Worm (Caenorhabditis elegans) whole organism, young adult: Measurements from ENCODE around the gene prx-19.

Source experiments
- C17E4.6 ChIP-seq: fragments of 200-800 bp; sonication (Bioruptor generic); IDR thresholded peaks from 2 replicates; pipeline ENCODE4 v1.3.6; 2022; ENCODE audit warnings: missing genetic modification reagents, missing genetic modification characterization, missing compliant biosample characterization
- F23B12.7 ChIP-seq: sonication (generic microtip); optimal IDR thresholded peaks from 2 replicates; lab custom pipeline; 2017; ENCODE audit warnings: missing genetic modification characterization, mild to moderate bottlenecking, missing compliant biosample characterization, antibody characterized with exemption, moderate library complexity; ENCODE audit not compliant: insufficient read depth
- F49E8.2 ChIP-seq: sonication (generic microtip); optimal IDR thresholded peaks from 3 replicates; lab custom pipeline; 2017; ENCODE audit warnings: missing genetic modification characterization, mild to moderate bottlenecking, missing compliant biosample characterization, antibody characterized with exemption, moderate library complexity; ENCODE audit not compliant: insufficient read depth
- Y53F4B.3 ChIP-seq: fragments of 200-800 bp; sonication (Bioruptor generic); IDR thresholded peaks from 2 replicates; pipeline ENCODE4 v1.3.6; 2022; ENCODE audit warnings: missing genetic modification reagents, missing genetic modification characterization, missing compliant biosample characterization
- ZK185.1 ChIP-seq: sonication (generic microtip); optimal IDR thresholded peaks from 2 replicates; lab custom pipeline; 2016; ENCODE audit warnings: mild to moderate bottlenecking, missing genetic modification characterization, missing compliant biosample characterization; ENCODE audit not compliant: poor library complexity, severe bottlenecking
- aptf-2 ChIP-seq: fragments of 200-800 bp; sonication (Bioruptor generic); conservative IDR thresholded peaks from 2 replicates; pipeline ENCODE4 v1.3.6; 2022; ENCODE audit warnings: missing genetic modification reagents, missing genetic modification characterization, missing compliant biosample characterization
- ceh-91 ChIP-seq: fragments of 200-800 bp; sonication (Bioruptor generic); IDR thresholded peaks from 2 replicates; pipeline ENCODE4 v1.3.6; 2022; ENCODE audit warnings: missing genetic modification reagents, missing genetic modification characterization, missing compliant biosample characterization
- lsy-27 ChIP-seq: sonication (generic microtip); optimal IDR thresholded peaks from 2 replicates; lab custom pipeline; 2017; ENCODE audit warnings: missing genetic modification characterization, mild to moderate bottlenecking, missing compliant biosample characterization, antibody characterized with exemption, missing genotype, borderline replicate concordance; ENCODE audit not compliant: insufficient read depth
- madf-10 ChIP-seq: sonication (generic microtip); optimal IDR thresholded peaks from 2 replicates; lab custom pipeline; 2016; ENCODE audit warnings: mild to moderate bottlenecking, missing genetic modification characterization, missing compliant biosample characterization
- nfya-1 ChIP-seq: sonication (generic microtip); optimal IDR thresholded peaks from 2 replicates; lab custom pipeline; 2017; ENCODE audit warnings: antibody characterized with exemption, missing compliant biosample characterization, missing genetic modification characterization, borderline replicate concordance; ENCODE audit not compliant: insufficient read depth
- nhr-120 ChIP-seq: fragments of 200-800 bp; sonication (Bioruptor generic); IDR thresholded peaks from 2 replicates; pipeline ENCODE4 v1.3.6; 2022; ENCODE audit warnings: missing genetic modification characterization, missing compliant biosample characterization
- snpc-3.4 ChIP-seq: sonication (generic microtip); optimal IDR thresholded peaks from 2 replicates; lab custom pipeline; 2017; ENCODE audit warnings: missing genetic modification characterization, mild to moderate bottlenecking, missing compliant biosample characterization, antibody characterized with exemption, moderate library complexity, missing genotype, missing genetic modification reagents
- snpc-4 ChIP-seq, 5 experiments: fragments of 150-350 bp in 1 of 5; sonication (generic microtip) in 4 of 5; optimal IDR thresholded peaks; 2 replicates each; lab custom pipeline; 2014 to 2018; ENCODE audit warnings: missing genetic modification characterization in 5 of 5, missing biosample characterization in 3 of 5, antibody characterized with exemption in 2 of 5, mild to moderate bottlenecking in 2 of 5, missing compliant biosample characterization in 2 of 5, missing genotype in 2 of 5, moderate library complexity in 2 of 5, missing genetic modification reagents in 1 of 5

ce11 chrIII:8766467-8766866, 42.6 kb downstream of the prx-19 start:
- TF ChIP-seq aptf-2 (GFP tag; lab: Robert Waterston, UW): no peak
- TF ChIP-seq nhr-120 (GFP tag; lab: Robert Waterston, UW): no peak
- TF ChIP-seq nfya-1 (tag; lab: Kevin White, UChicago): no peak
- TF ChIP-seq C17E4.6 (GFP tag; lab: Robert Waterston, UW): no peak
- TF ChIP-seq F49E8.2 (tag; lab: Kevin White, UChicago): no peak
- no peak for TF ChIP-seq lsy-27 (tag; lab: Kevin White, UChicago)
- no peak for TF ChIP-seq snpc-3.4
- TF ChIP-seq ZK185.1 (tag; lab: Kevin White, UChicago): no peak
- no peak for TF ChIP-seq Y53F4B.3 (GFP tag; lab: Robert Waterston, UW)
- no peak for TF ChIP-seq F23B12.7 (tag; lab: Kevin White, UChicago)
- TF ChIP-seq snpc-4 (GFP tag; optimal IDR thresholded peaks at IDR 0.05; lab: Kevin White, UChicago): no peak
- no peak for TF ChIP-seq snpc-4 (tag; optimal IDR thresholded peaks at IDR 0.05; lab: Kevin White, UChicago)
- no peak for TF ChIP-seq madf-10 (tag; lab: Kevin White, UChicago)
- no peak for TF ChIP-seq ceh-91 (GFP tag; lab: Robert Waterston, UW)
